Worm (Caenorhabditis elegans): Measurements from ENCODE around the gene sre-2.

The sre-2 gene

DNA sequence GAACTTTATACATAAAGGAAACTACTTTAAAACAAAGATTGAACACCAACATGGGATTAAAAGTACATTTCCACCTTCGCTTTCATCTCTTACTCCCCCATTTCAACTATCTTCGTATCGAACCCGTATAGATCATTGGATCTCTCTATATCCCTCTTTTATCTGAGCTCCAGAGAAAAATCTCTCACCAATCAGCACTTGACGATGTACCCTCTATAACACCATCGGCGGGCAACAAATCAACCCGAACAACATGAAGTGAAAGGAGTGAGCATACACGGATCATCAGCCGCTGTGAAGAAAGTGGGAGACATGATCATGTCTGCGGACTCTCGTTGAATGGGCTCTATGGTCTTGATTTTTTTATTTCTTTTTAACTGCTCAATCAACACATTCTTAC is 15.5 kb upstream of the sre-2 start:
- TF ChIP-seq rnt-1 (tag; optimal IDR thresholded peaks at IDR 0.05) (peak; percentile 70), nhr-71 (tag; optimal IDR thresholded peaks at IDR 0.05) (peak; percentile 11), lin-14 (GFP tag; optimal IDR thresholded peaks at IDR 0.05) (peak; percentile 68), nhr-85 (tag) (no peak)

DNA sequence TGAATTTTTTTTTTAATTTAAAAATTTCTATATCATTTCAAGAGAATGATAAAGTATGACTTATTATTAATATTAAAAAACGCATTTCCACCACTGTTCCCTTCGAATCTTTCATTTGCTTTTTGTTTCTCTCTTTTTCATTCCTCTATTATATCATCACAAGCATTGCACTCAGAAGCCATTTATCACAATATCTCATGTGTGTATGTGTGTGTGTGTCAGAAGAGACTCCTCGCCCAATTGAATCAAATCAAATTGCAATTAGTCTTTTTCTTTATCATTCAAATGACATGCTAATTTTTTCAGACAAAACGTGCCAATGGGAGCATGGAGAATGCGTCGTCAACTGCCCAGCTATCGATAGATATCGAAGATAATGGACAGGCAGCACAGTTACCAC is 14.2 kb upstream of the sre-2 start, which contains the start of gene unc-105:
TSS of gene unc-105 (plus strand) at position 301 of the 400 bp plus-strand sequence.
- TF ChIP-seq rnt-1 (tag; optimal IDR thresholded peaks at IDR 0.05) (peak; percentile 26), unc-130 (tag; optimal IDR thresholded peaks at IDR 0.05) (no peak)

DNA sequence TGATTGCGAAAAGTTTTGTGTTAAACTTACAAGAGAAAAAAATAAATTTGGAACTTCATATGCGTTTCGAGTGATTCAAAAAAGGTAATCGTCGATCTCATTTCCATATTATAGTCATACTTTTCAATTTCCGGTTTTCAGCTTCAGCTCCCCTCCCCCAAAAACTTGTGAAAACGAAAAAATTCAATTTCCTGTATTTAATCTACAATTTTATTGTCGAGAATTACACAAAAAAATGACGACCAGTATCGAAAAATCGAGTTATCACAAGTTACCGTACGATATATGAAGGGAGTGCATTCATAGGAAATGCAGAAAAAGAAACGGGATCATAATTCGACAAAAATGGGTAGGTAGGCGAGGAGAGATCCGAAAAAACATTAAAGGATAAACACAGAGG is 10.1 kb upstream of the sre-2 start, which contains the start of gene lron-4:
TSS of gene lron-4 (minus strand) at position 101 of the 400 bp plus-strand sequence.
- TF ChIP-seq fkh-8 (tag; optimal IDR thresholded peaks at IDR 0.05), result peak; percentile 15
- no peak for TF ChIP-seq ceh-8 (GFP tag; optimal IDR thresholded peaks at IDR 0.05)

DNA sequence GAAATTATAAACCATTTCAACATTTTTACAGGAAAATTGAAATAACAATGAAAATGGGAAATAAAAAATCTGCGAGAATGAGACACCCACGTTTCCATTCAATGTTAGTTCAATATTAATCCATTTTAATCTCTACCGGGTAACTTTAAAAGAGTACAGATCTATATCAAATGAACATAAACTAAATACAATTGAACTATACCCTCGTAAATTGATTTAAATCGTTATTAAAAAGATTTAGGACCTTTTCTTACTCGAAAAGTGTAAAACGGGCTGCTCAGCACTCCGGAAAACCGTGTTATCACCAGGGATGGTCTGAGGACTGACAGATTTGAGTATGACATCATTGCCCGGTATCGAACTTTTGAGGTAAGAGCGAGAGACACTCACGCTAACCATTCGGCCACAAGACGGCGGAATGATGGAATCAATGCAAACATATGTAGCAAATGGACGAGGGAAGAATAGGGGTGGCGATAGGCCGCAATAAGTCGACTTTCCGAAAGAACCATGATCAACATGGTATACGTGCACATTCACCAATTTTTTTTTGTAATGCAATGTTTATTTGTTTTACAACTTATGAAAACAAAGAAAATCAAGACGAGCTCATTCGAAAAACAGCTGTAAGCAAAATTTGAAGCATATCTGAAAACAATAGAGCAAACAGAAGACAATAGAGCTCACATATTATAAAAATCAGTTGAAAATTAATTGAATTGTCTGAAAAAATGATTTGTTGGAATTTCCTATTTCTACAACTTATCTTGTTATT is 5.2 kb upstream of the sre-2 start, which contains the start of the genes chst-1 and C41C4.9:
TSS of gene chst-1 (minus strand) at position 51 of the 775 bp plus-strand sequence.
TSS of gene C41C4.9 (plus strand) at position 725 of the 775 bp plus-strand sequence.
- TF ChIP-seq C16A3.4 (tag; optimal IDR thresholded peaks at IDR 0.05) (peak; percentile 81), nhr-71 (tag; optimal IDR thresholded peaks at IDR 0.05) (peak; percentile 74), rnt-1 (tag; optimal IDR thresholded peaks at IDR 0.05) (peak; percentile 84), ztf-4 (tag; optimal IDR thresholded peaks at IDR 0.05) (peak; percentile 7), nhr-19 (GFP tag; conservative IDR thresholded peaks at IDR 0.05) (peak; percentile 56), ceh-8 (GFP tag; optimal IDR thresholded peaks at IDR 0.05) (peak; percentile 23), irx-1 (tag; optimal IDR thresholded peaks at IDR 0.05) (peak; percentile 19), mep-1 (tag; optimal IDR thresholded peaks at IDR 0.05) (peak; percentile 69), zip-4 (GFP tag; optimal IDR thresholded peaks at IDR 0.05) (no peak), jun-1 (tag; optimal IDR thresholded peaks at IDR 0.05) (peak; percentile 38), ceh-90 (tag; optimal IDR thresholded peaks at IDR 0.05) (no peak), mab-9 (GFP tag; IDR thresholded peaks at IDR 0.05) (no peak), aly-2 (tag; optimal IDR thresholded peaks at IDR 0.05) (peak; percentile 37), dsc-1 (tag; optimal IDR thresholded peaks at IDR 0.05) (peak; percentile 65), skn-1 (tag; optimal IDR thresholded peaks at IDR 0.05) (peak; percentile 76), unc-98 (GFP tag; IDR thresholded peaks at IDR 0.05) (0 out of 2 replicates have a peak, but pooled peaks have one; percentile 10), sptf-1 (tag; optimal IDR thresholded peaks at IDR 0.05) (no peak), elt-3 (tag; optimal IDR thresholded peaks at IDR 0.05) (peak in 2 of 6 experiments; percentile 34 to 48), fos-1 (tag; optimal IDR thresholded peaks at IDR 0.05) (peak; percentile 47), egl-27 (tag; optimal IDR thresholded peaks at IDR 0.05) (peak in 1 of 2 experiments; percentile 35), aha-1 (tag; optimal IDR thresholded peaks at IDR 0.05) (no peak), lin-35 (GFP tag; optimal IDR thresholded peaks at IDR 0.05) (peak; percentile 29 to 84), egl-13 (tag; optimal IDR thresholded peaks at IDR 0.05) (no peak), lsy-2 (tag; optimal IDR thresholded peaks at IDR 0.05) (peak; percentile 57 to 77), snpc-4 (tag; optimal IDR thresholded peaks at IDR 0.05) (peak; percentile 29), nhr-85 (tag) (peak; percentile 78), zag-1 (tag; optimal IDR thresholded peaks at IDR 0.05) (no peak), nhr-47 (tag; optimal IDR thresholded peaks at IDR 0.05) (peak; percentile 70), lin-13 (GFP tag; optimal IDR thresholded peaks at IDR 0.05) (peak; percentile 17), blmp-1 (tag; optimal IDR thresholded peaks at IDR 0.05) (peak; percentile 39), efl-1 (optimal IDR thresholded peaks at IDR 0.05) (peak; percentile 50 to 51), efl-1 (GFP tag; optimal IDR thresholded peaks at IDR 0.05 in 1 of 2) (peak; percentile 20 to 96), hlh-17 (GFP tag; optimal IDR thresholded peaks at IDR 0.05; ENCODE audit: borderline replicate concordance) (no peak), xbp-1 (tag; optimal IDR thresholded peaks at IDR 0.05) (peak; percentile 20), nhr-20 (tag; optimal IDR thresholded peaks at IDR 0.05) (peak; percentile 61), mdl-1 (tag; optimal IDR thresholded peaks at IDR 0.05) (peak in 1 of 2 experiments; percentile 79), elt-2 (tag; optimal IDR thresholded peaks at IDR 0.05) (peak; percentile 68), nhr-77 (tag; optimal IDR thresholded peaks at IDR 0.05) (peak; percentile 66), vab-15 (tag; optimal IDR thresholded peaks at IDR 0.05) (peak; percentile 57), ztf-11 (tag; optimal IDR thresholded peaks at IDR 0.05) (peak in 1 of 2 experiments; percentile 44), dpl-1 (GFP tag; optimal IDR thresholded peaks at IDR 0.05) (peak; percentile 16 to 43 (median 39))
